Worm (Caenorhabditis elegans): ENCODE results near the gene C01G5.4.

ce11 chrIV:6500433-6500832 lies 31.1 kb upstream of the C01G5.4 start:
- no peak for TF ChIP-seq ref-1 (GFP tag; conservative IDR thresholded peaks at IDR 0.05)
- TF ChIP-seq med-1 (GFP tag; optimal IDR thresholded peaks at IDR 0.05; ENCODE audit: insufficient read depth), result no peak
- no peak for TF ChIP-seq tab-1 (GFP tag; IDR thresholded peaks at IDR 0.05)
- TF ChIP-seq ztf-29 (GFP tag; IDR thresholded peaks at IDR 0.05), result no peak
- no peak for TF ChIP-seq ztf-23 (GFP tag; IDR thresholded peaks at IDR 0.05)
- TF ChIP-seq klf-2 (GFP tag; conservative IDR thresholded peaks at IDR 0.05), result no peak
- TF ChIP-seq cog-1 (tag; optimal IDR thresholded peaks at IDR 0.05), result no peak
- TF ChIP-seq T22C8.4 (GFP tag; IDR thresholded peaks at IDR 0.05), result no peak
- no peak for TF ChIP-seq flt-1 (GFP tag; IDR thresholded peaks at IDR 0.05)

Data from whole organism, midembryonic.